Worm (Caenorhabditis elegans) whole organism, young adult: Measurements from ENCODE around the gene srd-43.

ENCODE experiments used
- B0035.1 ChIP-seq: sonication (generic microtip); optimal IDR thresholded peaks from 2 replicates; lab custom pipeline; 2016; ENCODE audit warnings: missing genetic modification characterization, mild to moderate bottlenecking, missing compliant biosample characterization, missing genotype, missing genetic modification reagents
- F23B12.7 ChIP-seq: sonication (generic microtip); optimal IDR thresholded peaks from 2 replicates; lab custom pipeline; 2017; ENCODE audit warnings: missing genetic modification characterization, mild to moderate bottlenecking, missing compliant biosample characterization, antibody characterized with exemption, moderate library complexity; ENCODE audit not compliant: insufficient read depth
- F37B4.10 ChIP-seq: fragments of 200-800 bp; sonication (Bioruptor generic); IDR thresholded peaks from 2 replicates; pipeline ENCODE4 v1.3.6; 2022; ENCODE audit warnings: missing genetic modification characterization, missing compliant biosample characterization
- F49E8.2 ChIP-seq: sonication (generic microtip); optimal IDR thresholded peaks from 3 replicates; lab custom pipeline; 2017; ENCODE audit warnings: missing genetic modification characterization, mild to moderate bottlenecking, missing compliant biosample characterization, antibody characterized with exemption, moderate library complexity; ENCODE audit not compliant: insufficient read depth
- F52B5.7 ChIP-seq: sonication (generic microtip); optimal IDR thresholded peaks from 2 replicates; lab custom pipeline; 2016; ENCODE audit warnings: mild to moderate bottlenecking, missing genetic modification characterization, missing compliant biosample characterization
- F57A8.1 ChIP-seq: fragments of 200-800 bp; sonication (Bioruptor generic); optimal IDR thresholded peaks from 2 replicates; lab custom pipeline; 2018; ENCODE audit warnings: mild to moderate bottlenecking, missing genetic modification characterization, moderate library complexity, missing compliant biosample characterization
- F57C9.4 ChIP-seq: sonication (generic microtip); optimal IDR thresholded peaks from 2 replicates; lab custom pipeline; 2017; ENCODE audit warnings: mild to moderate bottlenecking, missing genetic modification characterization, missing compliant biosample characterization
- K11D2.4 ChIP-seq: fragments of 200-800 bp; sonication (Bioruptor generic); IDR thresholded peaks from 2 replicates; pipeline ENCODE4 v1.3.6; 2022; ENCODE audit warnings: missing genetic modification reagents, missing genetic modification characterization, missing compliant biosample characterization
- Y56A3A.18 ChIP-seq: fragments of 200-800 bp; sonication (Bioruptor generic); IDR thresholded peaks from 2 replicates; pipeline ENCODE4 v1.3.6; 2022; ENCODE audit warnings: missing genetic modification reagents, missing genetic modification characterization, missing compliant biosample characterization
- Y67H2A.10 ChIP-seq: fragments of 200-800 bp; sonication (Bioruptor generic); conservative IDR thresholded peaks from 2 replicates; pipeline ENCODE4 v1.3.6; 2022; ENCODE audit warnings: missing genetic modification reagents, missing genetic modification characterization, missing compliant biosample characterization
- akir-1 ChIP-seq: fragments of 200-800 bp; sonication (Bioruptor generic); optimal IDR thresholded peaks from 2 replicates; lab custom pipeline; 2018; ENCODE audit warnings: mild to moderate bottlenecking, missing genetic modification characterization, moderate library complexity, missing compliant biosample characterization
- ama-1 ChIP-seq, 3 experiments: fragments of 150-350 bp in 1 of 3; sonication (generic microtip) in 2 of 3; optimal IDR thresholded peaks; 2 replicates each; lab custom pipeline; 2014 to 2018; ENCODE audit warnings: missing biosample characterization in 2 of 3, missing genetic modification characterization in 2 of 3, missing genetic modification reagents in 2 of 3
- aptf-3 ChIP-seq: fragments of 200-800 bp; sonication (Bioruptor generic); IDR thresholded peaks from 2 replicates; pipeline ENCODE4 v1.3.6; 2022; ENCODE audit warnings: missing genetic modification characterization, missing compliant biosample characterization
- atf-7 ChIP-seq: sonication (generic microtip); optimal IDR thresholded peaks from 2 replicates; lab custom pipeline; 2017; ENCODE audit warnings: mild to moderate bottlenecking, missing genetic modification characterization, missing compliant biosample characterization
- athp-1 ChIP-seq: sonication (generic microtip); optimal IDR thresholded peaks from 2 replicates; lab custom pipeline; 2017; ENCODE audit warnings: mild to moderate bottlenecking, missing genetic modification characterization, missing compliant biosample characterization
- attf-6 ChIP-seq: fragments of 200-800 bp; sonication (Bioruptor generic); IDR thresholded peaks from 2 replicates; pipeline ENCODE4 v1.3.6; 2022; ENCODE audit warnings: missing genetic modification reagents, missing genetic modification characterization, missing compliant biosample characterization
- ccch-3 ChIP-seq: fragments of 200-800 bp; sonication (Bioruptor generic); optimal IDR thresholded peaks from 2 replicates; lab custom pipeline; 2018; ENCODE audit warnings: mild to moderate bottlenecking, missing genetic modification characterization, missing compliant biosample characterization
- cebp-1 ChIP-seq, 2 experiments: fragments of 200-800 bp in 1 of 2; sonication (Bioruptor generic) in 1 of 2; sonication (generic microtip) in 1 of 2; IDR thresholded peaks in 1 of 2; optimal IDR thresholded peaks in 1 of 2; 2 replicates each; pipeline versions ENCODE4 v1.3.6 to Lab custom; 2017 to 2022; ENCODE audit warnings: missing compliant biosample characterization in 2 of 2, missing genetic modification characterization in 2 of 2, mild to moderate bottlenecking in 1 of 2, missing genetic modification reagents in 1 of 2, moderate library complexity in 1 of 2
- ceh-100 ChIP-seq: fragments of 200-800 bp; sonication (Bioruptor generic); IDR thresholded peaks from 2 replicates; pipeline ENCODE4 v1.3.6; 2022; ENCODE audit warnings: missing genetic modification reagents, missing genetic modification characterization, missing compliant biosample characterization
- ceh-27 ChIP-seq: fragments of 200-800 bp; sonication (Bioruptor generic); optimal IDR thresholded peaks from 2 replicates; lab custom pipeline; 2018; ENCODE audit warnings: mild to moderate bottlenecking, missing genetic modification characterization, moderate library complexity, missing compliant biosample characterization
- ceh-79 ChIP-seq: sonication (generic microtip); optimal IDR thresholded peaks from 2 replicates; lab custom pipeline; 2017; ENCODE audit warnings: mild to moderate bottlenecking, missing genetic modification characterization, missing compliant biosample characterization
- chd-7 ChIP-seq: sonication (generic microtip); optimal IDR thresholded peaks from 2 replicates; lab custom pipeline; 2016; ENCODE audit warnings: mild to moderate bottlenecking, missing genetic modification characterization, moderate library complexity, missing compliant biosample characterization
- die-1 ChIP-seq: sonication (generic microtip); optimal IDR thresholded peaks from 2 replicates; lab custom pipeline; 2016; ENCODE audit warnings: missing genotype, mild to moderate bottlenecking, missing genetic modification characterization, missing compliant biosample characterization
- efl-1 ChIP-seq: fragments of 150-350 bp; optimal IDR thresholded peaks from 2 replicates; lab custom pipeline; 2014; ENCODE audit warnings: missing biosample characterization, missing genetic modification reagents, missing genetic modification characterization
- egl-44 ChIP-seq: fragments of 200-800 bp; sonication (Bioruptor generic); IDR thresholded peaks from 2 replicates; pipeline ENCODE4 v1.3.6; 2022; ENCODE audit warnings: missing genetic modification reagents, missing genetic modification characterization, missing compliant biosample characterization
- hlh-26 ChIP-seq: fragments of 200-800 bp; sonication (Bioruptor generic); conservative IDR thresholded peaks from 2 replicates; pipeline ENCODE4 v1.3.6; 2022; ENCODE audit warnings: missing genetic modification reagents, missing genetic modification characterization, missing compliant biosample characterization
- lin-26 ChIP-seq: fragments of 200-800 bp; sonication (Bioruptor generic); IDR thresholded peaks from 2 replicates; pipeline ENCODE4 v1.3.6; 2022; ENCODE audit warnings: missing genetic modification reagents, missing genetic modification characterization, missing compliant biosample characterization
- lin-54 ChIP-seq: fragments of 200-800 bp; sonication (Bioruptor generic); optimal IDR thresholded peaks from 2 replicates; lab custom pipeline; 2018; ENCODE audit warnings: mild to moderate bottlenecking, missing genetic modification characterization, missing compliant biosample characterization
- lsy-27 ChIP-seq: sonication (generic microtip); optimal IDR thresholded peaks from 2 replicates; lab custom pipeline; 2017; ENCODE audit warnings: missing genetic modification characterization, mild to moderate bottlenecking, missing compliant biosample characterization, antibody characterized with exemption, missing genotype, borderline replicate concordance; ENCODE audit not compliant: insufficient read depth
- madf-3 ChIP-seq: fragments of 200-800 bp; sonication (Bioruptor generic); IDR thresholded peaks from 2 replicates; pipeline ENCODE4 v1.3.6; 2022; ENCODE audit warnings: missing genetic modification reagents, missing genetic modification characterization, missing compliant biosample characterization
- madf-6 ChIP-seq: fragments of 200-800 bp; sonication (Bioruptor generic); IDR thresholded peaks from 2 replicates; pipeline ENCODE4 v1.3.6; 2022; ENCODE audit warnings: missing genetic modification reagents, missing genetic modification characterization, missing compliant biosample characterization
- mel-28 ChIP-seq: sonication (generic microtip); optimal IDR thresholded peaks from 2 replicates; lab custom pipeline; 2016; ENCODE audit warnings: borderline replicate concordance, mild to moderate bottlenecking, missing genetic modification characterization, missing compliant biosample characterization
- mxl-1 ChIP-seq: sonication (generic microtip); optimal IDR thresholded peaks from 2 replicates; lab custom pipeline; 2016; ENCODE audit warnings: missing genetic modification characterization, missing compliant biosample characterization
- pbrm-1 ChIP-seq: fragments of 200-800 bp; sonication (Bioruptor generic); IDR thresholded peaks from 2 replicates; pipeline ENCODE4 v1.3.6; 2022; ENCODE audit warnings: missing genetic modification reagents, missing genetic modification characterization, missing compliant biosample characterization
- rec-8 ChIP-seq, 2 experiments: sonication (generic microtip); optimal IDR thresholded peaks; 2 replicates each; lab custom pipeline; 2016; ENCODE audit warnings: mild to moderate bottlenecking in 2 of 2, missing genetic modification characterization in 2 of 2, missing genetic modification reagents in 2 of 2, missing genotype in 2 of 2, missing biosample characterization in 1 of 2, missing compliant biosample characterization in 1 of 2, moderate library complexity in 1 of 2
- snpc-1.1 ChIP-seq: sonication (generic microtip); optimal IDR thresholded peaks from 2 replicates; lab custom pipeline; 2017; ENCODE audit warnings: missing genetic modification characterization, mild to moderate bottlenecking, missing compliant biosample characterization, antibody characterized with exemption, moderate library complexity, missing genotype, missing genetic modification reagents; ENCODE audit not compliant: insufficient read depth
- snpc-1.3 ChIP-seq: sonication (generic microtip); optimal IDR thresholded peaks from 2 replicates; lab custom pipeline; 2017; ENCODE audit warnings: missing genetic modification characterization, mild to moderate bottlenecking, missing compliant biosample characterization, antibody characterized with exemption, moderate library complexity, missing genotype, missing genetic modification reagents; ENCODE audit not compliant: insufficient read depth
- snpc-3.4 ChIP-seq: sonication (generic microtip); optimal IDR thresholded peaks from 2 replicates; lab custom pipeline; 2017; ENCODE audit warnings: missing genetic modification characterization, mild to moderate bottlenecking, missing compliant biosample characterization, antibody characterized with exemption, moderate library complexity, missing genotype, missing genetic modification reagents
- somi-1 ChIP-seq: fragments of 200-800 bp; sonication (Bioruptor generic); optimal IDR thresholded peaks from 2 replicates; lab custom pipeline; 2018; ENCODE audit warnings: mild to moderate bottlenecking, missing genetic modification characterization, missing compliant biosample characterization
- tbx-9 ChIP-seq: sonication (generic microtip); optimal IDR thresholded peaks from 2 replicates; lab custom pipeline; 2016; ENCODE audit warnings: borderline replicate concordance, missing genetic modification characterization, inconsistent platforms, missing compliant biosample characterization
- tlf-1 ChIP-seq: fragments of 200-800 bp; sonication (Bioruptor generic); optimal IDR thresholded peaks from 2 replicates; lab custom pipeline; 2018; ENCODE audit warnings: mild to moderate bottlenecking, missing genetic modification characterization, missing compliant biosample characterization
- unc-130 ChIP-seq: sonication (generic microtip); optimal IDR thresholded peaks from 2 replicates; lab custom pipeline; 2016; ENCODE audit warnings: missing genetic modification reagents, missing genetic modification characterization, missing compliant biosample characterization
- zfh-2 ChIP-seq: fragments of 200-800 bp; sonication (Bioruptor generic); conservative IDR thresholded peaks from 2 replicates; pipeline ENCODE4 v1.3.6; 2022; ENCODE audit warnings: missing genetic modification reagents, missing genetic modification characterization, missing compliant biosample characterization
- ztf-22 ChIP-seq: fragments of 200-800 bp; sonication (Bioruptor generic); optimal IDR thresholded peaks from 2 replicates; lab custom pipeline; 2018; ENCODE audit warnings: mild to moderate bottlenecking, missing genetic modification characterization, moderate library complexity, missing compliant biosample characterization
- ztf-3 ChIP-seq: fragments of 200-800 bp; sonication (Bioruptor generic); optimal IDR thresholded peaks from 2 replicates; lab custom pipeline; 2018; ENCODE audit warnings: mild to moderate bottlenecking, missing genetic modification characterization, missing compliant biosample characterization
- ztf-6 ChIP-seq: fragments of 200-800 bp; sonication (Bioruptor generic); IDR thresholded peaks from 2 replicates; pipeline ENCODE4 v1.3.6; 2022; ENCODE audit warnings: missing genetic modification reagents, missing genetic modification characterization, missing compliant biosample characterization

srd-43 gene

ce11 chrX:13283462-13283861 is 22.2 kb downstream of the srd-43 start (continued):
- TF ChIP-seq rec-8 (tag; optimal IDR thresholded peaks at IDR 0.05; lab: Kevin White, UChicago) (peak; percentile 58 to 76), chd-7 (tag; lab: Kevin White, UChicago) (peak; percentile 12), somi-1 (GFP tag; lab: Kevin White, UChicago) (no peak), efl-1 (GFP tag; lab: Kevin White, UChicago) (no peak), egl-44 (GFP tag; lab: Robert Waterston, UW) (0 out of 2 replicates have a peak, but pooled peaks have one; percentile 38), Y67H2A.10 (no peak), ztf-6 (GFP tag; lab: Robert Waterston, UW) (no peak), ama-1 (optimal IDR thresholded peaks at IDR 0.05; lab: Kevin White, UChicago) (no peak), ama-1 (GFP tag; optimal IDR thresholded peaks at IDR 0.05; lab: Kevin White, UChicago) (peak in 1 of 2 experiments; percentile 91), snpc-1.3 (tag; lab: Kevin White, UChicago) (no peak), F37B4.10 (GFP tag; lab: Robert Waterston, UW) (no peak), F57C9.4 (tag; lab: Kevin White, UChicago) (no peak), F23B12.7 (peak; percentile 43), pbrm-1 (GFP tag; lab: Robert Waterston, UW) (peak; percentile 73), unc-130 (peak; percentile 13), F57A8.1 (GFP tag; lab: Kevin White, UChicago) (no peak), atf-7 (tag; lab: Kevin White, UChicago) (no peak), ceh-79 (peak; percentile 17), mxl-1 (tag; lab: Kevin White, UChicago) (peak; percentile 81), ztf-22 (GFP tag; lab: Kevin White, UChicago) (no peak), athp-1 (peak; percentile 23), mel-28 (tag; lab: Kevin White, UChicago) (no peak), lsy-27 (tag; lab: Kevin White, UChicago) (no peak), ztf-3 (GFP tag; lab: Kevin White, UChicago) (no peak), ceh-100 (GFP tag; lab: Robert Waterston, UW) (no peak), F49E8.2 (tag; lab: Kevin White, UChicago) (no peak), cebp-1 (GFP tag; IDR thresholded peaks at IDR 0.05; lab: Robert Waterston, UW) (no peak), cebp-1 (tag; optimal IDR thresholded peaks at IDR 0.05; lab: Kevin White, UChicago) (no peak), ceh-27 (GFP tag; lab: Kevin White, UChicago) (peak; percentile 1), madf-3 (GFP tag; lab: Robert Waterston, UW) (no peak), die-1 (peak; percentile 85), K11D2.4 (GFP tag; lab: Robert Waterston, UW) (no peak), snpc-1.1 (tag; lab: Kevin White, UChicago) (peak; percentile 2), hlh-26 (GFP tag; lab: Robert Waterston, UW) (no peak), tbx-9 (no peak), attf-6 (no peak), akir-1 (GFP tag; lab: Kevin White, UChicago) (no peak), zfh-2 (GFP tag; lab: Robert Waterston, UW) (no peak), tlf-1 (GFP tag; lab: Kevin White, UChicago) (no peak), aptf-3 (GFP tag; lab: Robert Waterston, UW) (peak; percentile 70; the same call in 1 of the 2 replicates), B0035.1 (tag; lab: Kevin White, UChicago) (peak; percentile 11), madf-6 (GFP tag; lab: Robert Waterston, UW) (no peak), ccch-3 (GFP tag; lab: Kevin White, UChicago) (peak; percentile 18), snpc-3.4 (tag; lab: Kevin White, UChicago) (peak; percentile 9), lin-26 (peak; percentile 95), Y56A3A.18 (GFP tag; lab: Robert Waterston, UW) (peak; percentile 57; the same call in 1 of the 2 replicates), F52B5.7 (tag; lab: Kevin White, UChicago) (peak; percentile 65), lin-54 (GFP tag; lab: Kevin White, UChicago) (no peak)
